Worm (Caenorhabditis elegans) whole organism, L4 larva: ENCODE results near the gene F45E1.2.

Experiments used
- R02D3.7 ChIP-seq: fragments of 150-350 bp; sonication (generic microtip); optimal IDR thresholded peaks from 3 replicates; lab custom pipeline; 2014; ENCODE audit warnings: missing biosample characterization, missing genetic modification characterization
- ZK546.5 ChIP-seq, 2 experiments: sonication (generic microtip); optimal IDR thresholded peaks; 2 replicates each; lab custom pipeline; 2017; ENCODE audit warnings: missing biosample characterization in 2 of 2, missing genetic modification characterization in 2 of 2
- ama-1 ChIP-seq: fragments of 150-350 bp; optimal IDR thresholded peaks from 2 replicates; lab custom pipeline; 2014; ENCODE audit warnings: inconsistent platforms, mixed read lengths
- lin-38 ChIP-seq: fragments of 200-800 bp; sonication (Bioruptor generic); IDR thresholded peaks from 2 replicates; pipeline ENCODE4 v1.3.6; 2022; ENCODE audit warnings: missing genetic modification reagents, missing genetic modification characterization, missing compliant biosample characterization
- mdl-1 ChIP-seq, 2 experiments: fragments of 150-350 bp in 1 of 2; sonication (generic microtip) in 1 of 2; optimal IDR thresholded peaks; 2 replicates each; lab custom pipeline; 2014 to 2017; ENCODE audit warnings: missing biosample characterization in 2 of 2, missing genetic modification characterization in 2 of 2

DNA sequence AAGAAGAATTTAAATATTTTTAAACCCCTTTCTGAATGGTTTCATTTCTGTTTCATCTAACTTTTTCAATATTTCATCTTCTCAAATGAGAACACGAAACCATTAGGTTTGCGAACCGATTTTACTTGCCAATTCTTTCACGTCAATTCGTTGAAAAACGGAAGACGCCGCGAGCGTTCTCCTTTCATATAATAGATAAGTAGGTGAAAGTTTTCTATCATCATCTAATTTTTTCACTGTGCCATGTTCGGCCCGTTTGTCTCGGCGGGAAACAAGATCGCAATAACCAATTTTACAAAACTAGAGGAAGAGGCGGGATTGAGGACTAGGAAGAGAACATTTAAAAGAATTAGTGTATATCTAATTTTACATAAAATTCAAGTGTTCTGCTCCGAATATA, 41.6 kb downstream of the F45E1.2 start, which contains the start of gene C18A11.4:
- no peak for TF ChIP-seq ama-1 (lab: Kevin White, UChicago)
- TF ChIP-seq mdl-1 (tag; optimal IDR thresholded peaks at IDR 0.05; lab: Kevin White, UChicago), result no peak
- no peak for TF ChIP-seq R02D3.7 (tag; lab: Kevin White, UChicago)
- no peak for TF ChIP-seq ZK546.5 (tag; optimal IDR thresholded peaks at IDR 0.05; lab: Kevin White, UChicago)
- TF ChIP-seq lin-38, result no peak
